Worm (Caenorhabditis elegans) whole organism, early embryonic: ENCODE measurements around the gene F57A8.1.

Source experiments
- B0310.2 ChIP-seq: sonication (generic microtip); optimal IDR thresholded peaks from 2 replicates; lab custom pipeline; 2016; ENCODE audit warnings: mild to moderate bottlenecking, missing genetic modification characterization, missing compliant biosample characterization
- F13C5.2 ChIP-seq: sonication (generic microtip); optimal IDR thresholded peaks from 2 replicates; lab custom pipeline; 2017; ENCODE audit warnings: mild to moderate bottlenecking, missing genetic modification characterization, inconsistent platforms, missing compliant biosample characterization
- aly-1 ChIP-seq: sonication (generic microtip); optimal IDR thresholded peaks from 2 replicates; lab custom pipeline; 2016; ENCODE audit warnings: missing genetic modification characterization, missing compliant biosample characterization
- ama-1 ChIP-seq: fragments of 150-350 bp; optimal IDR thresholded peaks from 2 replicates; lab custom pipeline; 2014
- ets-7 ChIP-seq: sonication (generic microtip); optimal IDR thresholded peaks from 2 replicates; lab custom pipeline; 2016; ENCODE audit warnings: missing genotype, missing genetic modification characterization, missing compliant biosample characterization
- flt-1 ChIP-seq: fragments of 200-800 bp; sonication (Bioruptor generic); IDR thresholded peaks from 2 replicates; pipeline ENCODE4 v1.3.6; 2022; ENCODE audit warnings: missing genetic modification characterization, missing compliant biosample characterization
- hmbx-1 ChIP-seq: sonication (generic microtip); optimal IDR thresholded peaks from 2 replicates; lab custom pipeline; 2016; ENCODE audit warnings: mild to moderate bottlenecking, missing genetic modification characterization, missing compliant biosample characterization
- scrt-1 ChIP-seq: fragments of 200-800 bp; sonication (Bioruptor generic); IDR thresholded peaks from 2 replicates; pipeline ENCODE4 v1.3.6; 2022; ENCODE audit warnings: missing genetic modification characterization, missing compliant biosample characterization
- sea-1 ChIP-seq: fragments of 200-800 bp; sonication (Bioruptor generic); conservative IDR thresholded peaks from 2 replicates; pipeline ENCODE4 v1.3.6; 2022; ENCODE audit warnings: missing genetic modification characterization, missing compliant biosample characterization
- tbx-11 ChIP-seq: fragments of 200-800 bp; sonication (Bioruptor generic); IDR thresholded peaks from 2 replicates; pipeline ENCODE4 v1.3.6; 2022; ENCODE audit warnings: missing genetic modification characterization, missing compliant biosample characterization

ce11 chrV:10035586-10035985 lies 1.6 kb upstream of the F57A8.1 start:
- no peak for TF ChIP-seq ama-1
- TF ChIP-seq tbx-11 (GFP tag; lab: Robert Waterston, UW) = no peak
- no peak for TF ChIP-seq ets-7
- TF ChIP-seq F13C5.2 = no peak
- TF ChIP-seq scrt-1 (GFP tag; lab: Robert Waterston, UW) = no peak
- no peak for TF ChIP-seq hmbx-1
- TF ChIP-seq aly-1 = no peak
- no peak for TF ChIP-seq flt-1 (GFP tag; lab: Robert Waterston, UW)
- no peak for TF ChIP-seq B0310.2 (tag; lab: Kevin White, UChicago)
- no peak for TF ChIP-seq sea-1
